Worm (Caenorhabditis elegans) whole organism, L4 larva: ENCODE measurements around the gene chil-13.

ENCODE experiments used
- egl-27 ChIP-seq: sonication (generic microtip); optimal IDR thresholded peaks from 3 replicates; lab custom pipeline; 2017; ENCODE audit warnings: missing biosample characterization, missing genetic modification reagents, missing genetic modification characterization
- nhr-25 ChIP-seq: sonication (generic microtip); optimal IDR thresholded peaks from 2 replicates; lab custom pipeline; 2017; ENCODE audit warnings: missing genetic modification characterization, mild to moderate bottlenecking, missing compliant biosample characterization, antibody characterized with exemption, moderate library complexity, borderline replicate concordance; ENCODE audit not compliant: insufficient read depth
- set-16 ChIP-seq: fragments of 200-800 bp; sonication (Bioruptor generic); IDR thresholded peaks from 2 replicates; pipeline ENCODE4 v1.3.6; 2022; ENCODE audit warnings: missing genetic modification reagents, missing genetic modification characterization, missing compliant biosample characterization
- unc-62 ChIP-seq, 3 experiments: fragments of 150-350 bp in 1 of 3; sonication (generic microtip); optimal IDR thresholded peaks in 2 of 3; peaks in 1 of 3; 1 replicate in 1 of 3; 2 replicates in 2 of 3; lab custom pipeline; 2014 to 2017; ENCODE audit warnings: missing biosample characterization in 3 of 3, missing genetic modification characterization in 3 of 3, missing genetic modification reagents in 3 of 3, missing genotype in 1 of 3

DNA sequence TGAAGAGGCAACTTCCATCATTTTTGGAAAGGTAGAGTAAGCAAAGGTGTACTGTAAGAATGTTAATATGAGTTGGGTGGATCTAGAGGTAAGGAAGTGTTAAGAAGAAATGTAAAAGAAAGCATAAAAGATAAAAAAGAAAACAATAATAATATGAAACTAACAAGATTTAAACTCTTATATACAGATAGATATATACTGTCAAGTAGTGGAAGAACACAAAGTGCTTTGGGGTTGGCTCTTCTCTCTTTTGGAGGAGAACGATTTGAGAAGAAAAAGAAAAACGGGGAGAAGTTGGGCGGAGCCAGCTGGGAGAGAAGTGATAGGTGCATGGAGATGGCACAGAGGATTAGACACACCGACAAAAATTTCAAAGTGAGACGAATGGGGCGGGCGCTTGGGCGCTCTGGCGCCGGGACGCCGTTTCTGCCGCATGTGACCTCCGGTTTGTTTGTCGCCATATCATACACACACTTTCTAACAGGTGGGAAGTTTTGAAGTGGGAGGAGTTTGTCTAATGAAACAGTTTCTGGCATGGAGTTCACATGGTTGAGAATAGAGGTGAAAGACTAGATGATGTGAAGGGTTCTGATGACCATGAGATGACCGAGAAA is 49.3 kb upstream of the chil-13 start, which contains the start of gene T19H5.4:
- TF ChIP-seq set-16 (GFP tag; lab: Robert Waterston, UW) (peak; percentile 68), egl-27 (tag; lab: Kevin White, UChicago) (no peak), unc-62 (GFP tag; optimal IDR thresholded peaks at IDR 0.05 in 1 of 2; lab: Kevin White, UChicago) (peak in 1 of 2 experiments; percentile 74), unc-62 (tag; optimal IDR thresholded peaks at IDR 0.05; lab: Kevin White, UChicago) (no peak), nhr-25 (no peak)
